Worm (Caenorhabditis elegans) whole organism, young adult: ENCODE measurements around the gene ZK1307.2.

Experiments
- B0019.2 ChIP-seq: fragments of 200-800 bp; sonication (Bioruptor generic); conservative IDR thresholded peaks from 2 replicates; pipeline ENCODE4 v1.3.6; 2022; ENCODE audit warnings: missing genetic modification reagents, missing genetic modification characterization, missing compliant biosample characterization
- B0261.1 ChIP-seq: sonication (generic microtip); optimal IDR thresholded peaks from 2 replicates; lab custom pipeline; 2016; ENCODE audit warnings: mild to moderate bottlenecking, missing genetic modification characterization, moderate library complexity, missing compliant biosample characterization
- F55B11.4 ChIP-seq: sonication (generic microtip); optimal IDR thresholded peaks from 2 replicates; lab custom pipeline; 2016; ENCODE audit warnings: missing compliant biosample characterization, missing genetic modification characterization, borderline replicate concordance; ENCODE audit not compliant: insufficient read depth
- F57A8.1 ChIP-seq: fragments of 200-800 bp; sonication (Bioruptor generic); optimal IDR thresholded peaks from 2 replicates; lab custom pipeline; 2018; ENCODE audit warnings: mild to moderate bottlenecking, missing genetic modification characterization, moderate library complexity, missing compliant biosample characterization
- Y53G8AR.9 ChIP-seq: fragments of 200-800 bp; sonication (Bioruptor generic); conservative IDR thresholded peaks from 2 replicates; pipeline ENCODE4 v1.3.6; 2022; ENCODE audit warnings: missing genetic modification reagents, missing genetic modification characterization, missing compliant biosample characterization
- Y56A3A.18 ChIP-seq: fragments of 200-800 bp; sonication (Bioruptor generic); IDR thresholded peaks from 2 replicates; pipeline ENCODE4 v1.3.6; 2022; ENCODE audit warnings: missing genetic modification reagents, missing genetic modification characterization, missing compliant biosample characterization
- Y67H2A.10 ChIP-seq: fragments of 200-800 bp; sonication (Bioruptor generic); conservative IDR thresholded peaks from 2 replicates; pipeline ENCODE4 v1.3.6; 2022; ENCODE audit warnings: missing genetic modification reagents, missing genetic modification characterization, missing compliant biosample characterization
- ZK185.1 ChIP-seq: sonication (generic microtip); optimal IDR thresholded peaks from 2 replicates; lab custom pipeline; 2016; ENCODE audit warnings: mild to moderate bottlenecking, missing genetic modification characterization, missing compliant biosample characterization; ENCODE audit not compliant: poor library complexity, severe bottlenecking
- ama-1 ChIP-seq, 3 experiments: fragments of 150-350 bp in 1 of 3; sonication (generic microtip) in 2 of 3; optimal IDR thresholded peaks; 2 replicates each; lab custom pipeline; 2014 to 2018; ENCODE audit warnings: missing biosample characterization in 2 of 3, missing genetic modification characterization in 2 of 3, missing genetic modification reagents in 2 of 3
- aptf-3 ChIP-seq: fragments of 200-800 bp; sonication (Bioruptor generic); IDR thresholded peaks from 2 replicates; pipeline ENCODE4 v1.3.6; 2022; ENCODE audit warnings: missing genetic modification characterization, missing compliant biosample characterization
- attf-5 ChIP-seq: fragments of 200-800 bp; sonication (Bioruptor generic); optimal IDR thresholded peaks from 2 replicates; lab custom pipeline; 2018; ENCODE audit warnings: mild to moderate bottlenecking, missing genetic modification characterization, missing compliant biosample characterization
- attf-6 ChIP-seq: fragments of 200-800 bp; sonication (Bioruptor generic); IDR thresholded peaks from 2 replicates; pipeline ENCODE4 v1.3.6; 2022; ENCODE audit warnings: missing genetic modification reagents, missing genetic modification characterization, missing compliant biosample characterization
- bed-2 ChIP-seq: fragments of 200-800 bp; sonication (Bioruptor generic); IDR thresholded peaks from 2 replicates; pipeline ENCODE4 v1.3.6; 2022; ENCODE audit warnings: missing genetic modification reagents, missing genetic modification characterization, missing compliant biosample characterization
- ceh-27 ChIP-seq: fragments of 200-800 bp; sonication (Bioruptor generic); optimal IDR thresholded peaks from 2 replicates; lab custom pipeline; 2018; ENCODE audit warnings: mild to moderate bottlenecking, missing genetic modification characterization, moderate library complexity, missing compliant biosample characterization
- ceh-40 ChIP-seq: fragments of 200-800 bp; sonication (Bioruptor generic); IDR thresholded peaks from 2 replicates; pipeline ENCODE4 v1.3.6; 2022; ENCODE audit warnings: missing genetic modification characterization, missing compliant biosample characterization
- ceh-58 ChIP-seq: fragments of 200-800 bp; sonication (Bioruptor generic); IDR thresholded peaks from 2 replicates; pipeline ENCODE4 v1.3.6; 2022; ENCODE audit warnings: missing genetic modification characterization, missing compliant biosample characterization
- chd-7 ChIP-seq: sonication (generic microtip); optimal IDR thresholded peaks from 2 replicates; lab custom pipeline; 2016; ENCODE audit warnings: mild to moderate bottlenecking, missing genetic modification characterization, moderate library complexity, missing compliant biosample characterization
- fkh-3 ChIP-seq: sonication (generic microtip); optimal IDR thresholded peaks from 2 replicates; lab custom pipeline; 2016; ENCODE audit warnings: mild to moderate bottlenecking, missing genetic modification characterization, missing compliant biosample characterization
- him-1 ChIP-seq: sonication (generic microtip); optimal IDR thresholded peaks from 2 replicates; lab custom pipeline; 2016; ENCODE audit warnings: missing genotype, missing genetic modification reagents, missing genetic modification characterization, missing compliant biosample characterization
- hmg-20 ChIP-seq: fragments of 200-800 bp; sonication (Bioruptor generic); IDR thresholded peaks from 2 replicates; pipeline ENCODE4 v1.3.6; 2022; ENCODE audit warnings: missing genetic modification reagents, missing genetic modification characterization, missing compliant biosample characterization
- lag-1 ChIP-seq: fragments of 200-800 bp; sonication (Bioruptor generic); IDR thresholded peaks from 2 replicates; pipeline ENCODE4 v1.3.6; 2022; ENCODE audit warnings: missing genetic modification reagents, missing genetic modification characterization, missing compliant biosample characterization
- let-607 ChIP-seq, 2 experiments: fragments of 200-800 bp in 1 of 2; sonication (Bioruptor generic) in 1 of 2; sonication (generic microtip) in 1 of 2; optimal IDR thresholded peaks; 2 replicates each; lab custom pipeline; 2016 to 2018; ENCODE audit warnings: mild to moderate bottlenecking in 2 of 2, missing compliant biosample characterization in 2 of 2, missing genetic modification characterization in 2 of 2, moderate library complexity in 2 of 2, missing genotype in 1 of 2
- lin-40 ChIP-seq: sonication (generic microtip); optimal IDR thresholded peaks from 2 replicates; lab custom pipeline; 2016; ENCODE audit warnings: missing genetic modification characterization, mild to moderate bottlenecking, missing compliant biosample characterization, missing genotype, missing genetic modification reagents
- lin-54 ChIP-seq: fragments of 200-800 bp; sonication (Bioruptor generic); optimal IDR thresholded peaks from 2 replicates; lab custom pipeline; 2018; ENCODE audit warnings: mild to moderate bottlenecking, missing genetic modification characterization, missing compliant biosample characterization
- mcd-1 ChIP-seq: fragments of 200-800 bp; sonication (Bioruptor generic); IDR thresholded peaks from 2 replicates; pipeline ENCODE4 v1.3.6; 2022; ENCODE audit warnings: missing genetic modification reagents, missing genetic modification characterization, missing compliant biosample characterization
- nfya-1 ChIP-seq: sonication (generic microtip); optimal IDR thresholded peaks from 2 replicates; lab custom pipeline; 2017; ENCODE audit warnings: antibody characterized with exemption, missing compliant biosample characterization, missing genetic modification characterization, borderline replicate concordance; ENCODE audit not compliant: insufficient read depth
- nfya-2 ChIP-seq: fragments of 200-800 bp; sonication (Bioruptor generic); IDR thresholded peaks from 2 replicates; pipeline ENCODE4 v1.3.6; 2022; ENCODE audit warnings: missing genetic modification reagents, missing genetic modification characterization, missing compliant biosample characterization
- nhr-179 ChIP-seq: sonication (generic microtip); optimal IDR thresholded peaks from 2 replicates; lab custom pipeline; 2016; ENCODE audit warnings: mild to moderate bottlenecking, missing genetic modification characterization, missing compliant biosample characterization
- nhr-27 ChIP-seq: fragments of 200-800 bp; sonication (Bioruptor generic); optimal IDR thresholded peaks from 2 replicates; lab custom pipeline; 2018; ENCODE audit warnings: mild to moderate bottlenecking, missing genetic modification characterization, moderate library complexity, missing compliant biosample characterization
- nhr-80 ChIP-seq: sonication (generic microtip); optimal IDR thresholded peaks from 2 replicates; lab custom pipeline; 2016; ENCODE audit warnings: missing genetic modification characterization, missing compliant biosample characterization
- pbrm-1 ChIP-seq: fragments of 200-800 bp; sonication (Bioruptor generic); IDR thresholded peaks from 2 replicates; pipeline ENCODE4 v1.3.6; 2022; ENCODE audit warnings: missing genetic modification reagents, missing genetic modification characterization, missing compliant biosample characterization
- pha-4 ChIP-seq: fragments of 150-350 bp; sonication (generic microtip); optimal IDR thresholded peaks from 2 replicates; lab custom pipeline; 2014; ENCODE audit warnings: missing biosample characterization, missing genetic modification reagents, missing genetic modification characterization
- rpc-1 ChIP-seq, 2 experiments: fragments of 150-350 bp in 1 of 2; sonication (generic microtip) in 1 of 2; optimal IDR thresholded peaks; 2 replicates each; lab custom pipeline; 2014 to 2018; ENCODE audit warnings: missing biosample characterization in 1 of 2, missing genetic modification characterization in 1 of 2, missing genetic modification reagents in 1 of 2, missing genotype in 1 of 2
- sdz-38 ChIP-seq: sonication (generic microtip); optimal IDR thresholded peaks from 2 replicates; lab custom pipeline; 2016; ENCODE audit warnings: missing genotype, missing genetic modification characterization, missing compliant biosample characterization
- snpc-4 ChIP-seq, 5 experiments: fragments of 150-350 bp in 1 of 5; sonication (generic microtip) in 4 of 5; optimal IDR thresholded peaks; 2 replicates each; lab custom pipeline; 2014 to 2018; ENCODE audit warnings: missing genetic modification characterization in 5 of 5, missing biosample characterization in 3 of 5, antibody characterized with exemption in 2 of 5, mild to moderate bottlenecking in 2 of 5, missing compliant biosample characterization in 2 of 5, missing genotype in 2 of 5, moderate library complexity in 2 of 5, missing genetic modification reagents in 1 of 5
- zfh-2 ChIP-seq: fragments of 200-800 bp; sonication (Bioruptor generic); conservative IDR thresholded peaks from 2 replicates; pipeline ENCODE4 v1.3.6; 2022; ENCODE audit warnings: missing genetic modification reagents, missing genetic modification characterization, missing compliant biosample characterization
- ztf-22 ChIP-seq: fragments of 200-800 bp; sonication (Bioruptor generic); optimal IDR thresholded peaks from 2 replicates; lab custom pipeline; 2018; ENCODE audit warnings: mild to moderate bottlenecking, missing genetic modification characterization, moderate library complexity, missing compliant biosample characterization
- ztf-28 ChIP-seq: fragments of 200-800 bp; sonication (Bioruptor generic); IDR thresholded peaks from 2 replicates; pipeline ENCODE4 v1.3.6; 2022; ENCODE audit warnings: missing genetic modification reagents, missing genetic modification characterization, missing compliant biosample characterization
- ztf-3 ChIP-seq: fragments of 200-800 bp; sonication (Bioruptor generic); optimal IDR thresholded peaks from 2 replicates; lab custom pipeline; 2018; ENCODE audit warnings: mild to moderate bottlenecking, missing genetic modification characterization, missing compliant biosample characterization

ZK1307.2 gene

DNA sequence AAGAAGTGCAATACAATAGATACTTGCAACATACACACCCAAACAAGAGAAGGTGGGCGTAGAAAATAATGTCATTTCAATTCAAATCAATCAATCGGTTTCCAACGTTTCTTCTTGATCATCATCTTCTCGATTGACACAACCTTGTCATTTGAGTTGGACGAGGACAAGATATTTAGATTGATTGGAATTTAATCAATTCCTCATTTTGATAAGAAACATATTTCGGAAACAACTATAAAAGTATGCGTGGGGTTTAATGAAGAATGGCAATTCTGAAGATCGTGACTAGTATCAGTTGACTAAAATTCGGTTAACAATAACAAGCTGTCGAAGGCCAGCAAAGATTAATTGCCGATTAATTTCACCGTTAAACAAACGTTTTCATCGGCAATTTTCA is 33.1 kb downstream of the ZK1307.2 start:
- TF ChIP-seq ZK185.1 (tag; lab: Kevin White, UChicago) (peak; percentile 29), pha-4 (no peak), ztf-3 (GFP tag; lab: Kevin White, UChicago) (no peak), let-607 (tag; optimal IDR thresholded peaks at IDR 0.05; lab: Kevin White, UChicago) (peak; percentile 93 to 94), nhr-80 (tag; lab: Kevin White, UChicago) (peak; percentile 72)

DNA sequence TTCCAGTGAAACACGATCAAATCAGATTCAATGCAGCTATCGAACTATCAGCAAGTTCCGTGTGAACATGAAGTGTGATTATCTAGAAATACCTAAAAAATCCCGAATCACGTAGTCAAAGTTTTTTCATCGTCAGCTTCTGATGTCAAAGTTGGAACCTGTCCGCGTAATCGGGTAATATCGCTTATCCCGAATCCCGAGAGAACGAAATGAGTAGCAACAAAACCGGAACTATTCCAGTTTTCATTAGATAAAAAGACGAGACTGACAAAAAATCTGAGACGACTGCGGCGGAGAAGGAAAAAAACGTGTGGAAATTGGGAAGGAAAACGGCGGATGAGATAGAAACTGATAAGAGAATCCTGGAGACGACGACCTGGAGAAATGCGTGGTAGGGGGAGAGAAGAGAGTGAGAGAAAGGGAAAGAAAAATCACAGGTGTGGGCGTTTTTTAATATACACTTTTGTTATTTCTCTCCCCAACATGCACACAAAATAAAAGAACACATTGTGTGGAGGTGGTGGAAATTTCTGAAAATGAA is 33.7 kb downstream of the ZK1307.2 start:
- TF ChIP-seq ztf-28: no peak
- 0 out of 2 replicates have a peak, but pooled peaks have one; percentile 8 for TF ChIP-seq mcd-1
- no peak for TF ChIP-seq ceh-40 (GFP tag; lab: Robert Waterston, UW)
- TF ChIP-seq ceh-58 (GFP tag; lab: Robert Waterston, UW): no peak
- no peak for TF ChIP-seq nfya-2 (GFP tag; lab: Robert Waterston, UW)
- no peak for TF ChIP-seq chd-7 (tag; lab: Kevin White, UChicago)
- no peak for TF ChIP-seq F57A8.1 (GFP tag; lab: Kevin White, UChicago)
- TF ChIP-seq lin-40 (tag; lab: Kevin White, UChicago): no peak
- no peak for TF ChIP-seq nhr-179 (tag; lab: Kevin White, UChicago)
- no peak for TF ChIP-seq lag-1
- TF ChIP-seq pbrm-1 (GFP tag; lab: Robert Waterston, UW): no peak
- no peak for TF ChIP-seq bed-2 (GFP tag; lab: Robert Waterston, UW)
- TF ChIP-seq Y67H2A.10 (GFP tag; lab: Robert Waterston, UW): no peak
- TF ChIP-seq ama-1 (optimal IDR thresholded peaks at IDR 0.05; lab: Kevin White, UChicago): peak; percentile 89
- no peak for TF ChIP-seq ama-1 (GFP tag; optimal IDR thresholded peaks at IDR 0.05; lab: Kevin White, UChicago)
- no peak for TF ChIP-seq rpc-1 (optimal IDR thresholded peaks at IDR 0.05; lab: Kevin White, UChicago)
- TF ChIP-seq rpc-1 (tag; optimal IDR thresholded peaks at IDR 0.05; lab: Kevin White, UChicago): no peak
- TF ChIP-seq B0261.1 (tag; lab: Kevin White, UChicago): no peak
- no peak for TF ChIP-seq pha-4
- no peak for TF ChIP-seq snpc-4 (GFP tag; optimal IDR thresholded peaks at IDR 0.05; lab: Kevin White, UChicago)
- no peak for TF ChIP-seq snpc-4 (tag; optimal IDR thresholded peaks at IDR 0.05; lab: Kevin White, UChicago)
- peak; percentile 41; the same call in 1 of the 2 replicates for TF ChIP-seq zfh-2 (GFP tag; lab: Robert Waterston, UW)
- no peak for TF ChIP-seq attf-6 (GFP tag; lab: Robert Waterston, UW)
- TF ChIP-seq him-1 (tag; lab: Kevin White, UChicago): no peak
- TF ChIP-seq lin-54 (GFP tag; lab: Kevin White, UChicago): no peak
- TF ChIP-seq F55B11.4 (tag; lab: Kevin White, UChicago): no peak
- TF ChIP-seq sdz-38 (tag; lab: Kevin White, UChicago): no peak
- TF ChIP-seq Y53G8AR.9: no peak
- no peak for TF ChIP-seq aptf-3 (GFP tag; lab: Robert Waterston, UW)
- no peak for TF ChIP-seq B0019.2 (GFP tag; lab: Robert Waterston, UW)
- no peak for TF ChIP-seq ceh-27 (GFP tag; lab: Kevin White, UChicago)
- TF ChIP-seq nhr-27 (tag; lab: Kevin White, UChicago): no peak
- no peak for TF ChIP-seq nfya-1 (tag; lab: Kevin White, UChicago)
- no peak for TF ChIP-seq ztf-22 (GFP tag; lab: Kevin White, UChicago)
- TF ChIP-seq Y56A3A.18 (GFP tag; lab: Robert Waterston, UW): 0 out of 2 replicates have a peak, but pooled peaks have one; percentile 28
- TF ChIP-seq fkh-3 (tag; lab: Kevin White, UChicago): no peak
- TF ChIP-seq attf-5: no peak
- no peak for TF ChIP-seq hmg-20 (GFP tag; lab: Robert Waterston, UW)
- TF ChIP-seq, all 124 proteins: peak for 4
